Worm (Caenorhabditis elegans) whole organism, mixed stage, embryonic: Measurements from ENCODE around the gene lgc-53.

ENCODE experiments used
- M03D4.4 ChIP-seq: sonication (generic microtip); optimal IDR thresholded peaks from 2 replicates; lab custom pipeline; 2017; ENCODE audit warnings: mild to moderate bottlenecking, missing genetic modification characterization, missing compliant biosample characterization
- drap-1 ChIP-seq: fragments of 200-800 bp; sonication (Bioruptor generic); optimal IDR thresholded peaks from 3 replicates; lab custom pipeline; 2018; ENCODE audit warnings: mild to moderate bottlenecking, missing genetic modification characterization, missing compliant biosample characterization
- flh-1 ChIP-seq: fragments of 200-800 bp; sonication (Bioruptor generic); optimal IDR thresholded peaks from 2 replicates; lab custom pipeline; 2018; ENCODE audit warnings: mild to moderate bottlenecking, missing genetic modification characterization, moderate library complexity, missing compliant biosample characterization
- mab-5 ChIP-seq: fragments of 150-350 bp; optimal IDR thresholded peaks from 2 replicates; lab custom pipeline; 2014; ENCODE audit warnings: missing biosample characterization, missing genetic modification characterization
- nhr-12 ChIP-seq: fragments of 150-350 bp; optimal IDR thresholded peaks from 2 replicates; lab custom pipeline; 2014; ENCODE audit warnings: missing biosample characterization, missing genetic modification characterization
- nhr-28 ChIP-seq: fragments of 150-350 bp; optimal IDR thresholded peaks from 2 replicates; lab custom pipeline; 2014; ENCODE audit warnings: missing biosample characterization, missing genetic modification characterization
- pha-4 ChIP-seq: fragments of 150-350 bp; optimal IDR thresholded peaks from 2 replicates; lab custom pipeline; 2018; ENCODE audit warnings: missing biosample characterization, missing genetic modification reagents, missing genetic modification characterization
- unc-39 ChIP-seq: fragments of 150-350 bp; optimal IDR thresholded peaks from 2 replicates; lab custom pipeline; 2014; ENCODE audit warnings: missing biosample characterization, missing genetic modification characterization

DNA sequence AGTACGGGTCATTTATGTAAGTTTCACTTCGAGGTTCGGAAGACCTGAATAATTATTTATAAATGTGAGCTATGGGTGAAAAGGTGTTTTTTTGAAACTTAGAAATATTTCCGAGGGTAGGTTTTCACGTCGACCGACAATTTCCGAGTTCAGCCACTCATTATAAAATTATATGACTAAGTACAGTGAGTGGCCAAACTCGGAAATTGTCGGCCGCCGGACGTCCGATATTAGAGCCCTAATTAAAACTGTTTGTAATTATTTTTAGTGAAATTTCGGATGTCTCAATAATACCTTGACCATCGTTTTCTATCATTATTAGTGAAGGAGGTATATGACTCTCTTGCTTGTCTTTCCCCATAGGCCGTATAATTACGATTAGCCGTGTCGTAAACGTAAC lies 44.0 kb upstream of the lgc-53 start:
- TF ChIP-seq flh-1 = no peak
- no peak for TF ChIP-seq pha-4 (tag; lab: Kevin White, UChicago)
- no peak for TF ChIP-seq nhr-28 (tag; lab: Kevin White, UChicago)
- no peak for TF ChIP-seq mab-5
- no peak for TF ChIP-seq M03D4.4 (tag; lab: Kevin White, UChicago)
- no peak for TF ChIP-seq nhr-12
- TF ChIP-seq unc-39 (tag; lab: Kevin White, UChicago) = no peak
- no peak for TF ChIP-seq drap-1
